Worm (Caenorhabditis elegans): ENCODE results near the gene pept-1.

The pept-1 gene

DNA sequence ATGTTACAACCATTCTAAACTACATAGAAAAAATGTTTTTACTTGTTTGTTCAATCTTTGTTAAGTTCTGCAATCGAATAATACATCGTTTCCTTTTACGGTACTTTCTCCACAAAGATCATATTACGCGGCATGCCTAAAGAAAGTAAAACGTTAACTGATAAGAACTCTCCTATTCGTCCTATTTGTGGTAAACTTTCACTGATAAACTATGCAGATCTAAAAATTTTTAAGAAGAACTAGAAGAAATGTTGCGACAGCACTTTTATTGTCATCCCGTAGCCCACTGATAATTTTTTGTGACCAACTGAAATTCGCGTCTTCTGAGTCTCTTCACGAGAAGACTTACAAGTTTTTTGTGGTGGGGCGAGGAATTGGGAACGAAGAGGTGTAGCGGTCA is 29.5 kb upstream of the pept-1 start:
- TF ChIP-seq med-1 (GFP tag; optimal IDR thresholded peaks at IDR 0.05; ENCODE audit: insufficient read depth), result no peak
- TF ChIP-seq ztf-23 (GFP tag; IDR thresholded peaks at IDR 0.05), result no peak
- no peak for TF ChIP-seq ref-1 (GFP tag; conservative IDR thresholded peaks at IDR 0.05)
- no peak for TF ChIP-seq ztf-29 (GFP tag; IDR thresholded peaks at IDR 0.05)

DNA sequence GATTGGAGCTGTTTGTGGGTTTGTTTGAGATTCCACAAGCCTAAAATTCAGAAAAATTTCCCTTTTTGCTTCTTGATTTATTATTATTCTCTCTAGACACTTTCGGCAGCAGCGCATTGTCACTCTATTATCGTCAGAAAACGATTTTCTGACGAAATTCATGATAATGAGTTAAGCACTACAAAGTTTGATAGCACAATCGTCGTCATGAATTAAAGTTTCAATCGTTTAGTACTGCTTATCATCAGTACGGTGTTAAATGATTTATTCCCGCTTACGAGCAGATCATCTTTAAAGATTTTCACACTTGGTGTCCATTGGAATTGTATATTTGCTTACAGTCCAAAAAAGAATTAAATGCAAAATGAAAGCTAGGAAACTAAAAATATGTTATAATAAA is 27.1 kb upstream of the pept-1 start:
- no peak for TF ChIP-seq med-1 (GFP tag; optimal IDR thresholded peaks at IDR 0.05; ENCODE audit: insufficient read depth)
- TF ChIP-seq ref-1 (GFP tag; conservative IDR thresholded peaks at IDR 0.05), result no peak
- no peak for TF ChIP-seq tab-1 (GFP tag; IDR thresholded peaks at IDR 0.05)
- TF ChIP-seq T22C8.4 (GFP tag; IDR thresholded peaks at IDR 0.05), result no peak
- TF ChIP-seq ztf-23 (GFP tag; IDR thresholded peaks at IDR 0.05), result no peak
- no peak for TF ChIP-seq klf-2 (GFP tag; conservative IDR thresholded peaks at IDR 0.05)
- no peak for TF ChIP-seq flt-1 (GFP tag; IDR thresholded peaks at IDR 0.05)
- no peak for TF ChIP-seq cog-1 (tag; optimal IDR thresholded peaks at IDR 0.05)
- no peak for TF ChIP-seq ztf-29 (GFP tag; IDR thresholded peaks at IDR 0.05)

DNA sequence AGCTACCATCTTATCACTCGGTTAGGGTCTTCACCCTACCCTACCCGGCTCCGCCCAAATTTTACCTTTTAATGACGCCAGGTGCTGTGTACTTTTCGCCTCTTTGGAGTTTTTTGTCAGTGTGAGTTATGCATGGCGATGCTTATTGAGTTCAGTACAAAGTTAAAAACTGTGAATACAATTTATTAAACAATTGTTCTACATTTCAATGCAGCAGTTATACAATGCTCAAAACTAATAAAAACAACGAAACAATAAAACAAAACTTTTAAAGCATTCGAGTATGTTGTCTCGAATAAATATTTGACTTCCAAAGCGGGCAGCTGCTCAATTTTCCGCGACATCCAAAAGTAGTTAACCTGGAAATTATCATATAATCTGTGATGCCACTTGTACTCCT is 26.2 kb upstream of the pept-1 start, which contains the start of gene ctsa-2:
TSS of gene ctsa-2 (minus strand) at position 101 of the 400 bp plus-strand sequence.
- TF ChIP-seq ztf-23 (GFP tag; IDR thresholded peaks at IDR 0.05) (no peak), cog-1 (tag; optimal IDR thresholded peaks at IDR 0.05) (no peak), flt-1 (GFP tag; IDR thresholded peaks at IDR 0.05) (no peak), T22C8.4 (GFP tag; IDR thresholded peaks at IDR 0.05) (no peak), ref-1 (GFP tag; conservative IDR thresholded peaks at IDR 0.05) (no peak), ztf-29 (GFP tag; IDR thresholded peaks at IDR 0.05) (no peak), klf-2 (GFP tag; conservative IDR thresholded peaks at IDR 0.05) (no peak), med-1 (GFP tag; optimal IDR thresholded peaks at IDR 0.05; ENCODE audit: insufficient read depth) (no peak), tab-1 (GFP tag; IDR thresholded peaks at IDR 0.05) (no peak)

DNA sequence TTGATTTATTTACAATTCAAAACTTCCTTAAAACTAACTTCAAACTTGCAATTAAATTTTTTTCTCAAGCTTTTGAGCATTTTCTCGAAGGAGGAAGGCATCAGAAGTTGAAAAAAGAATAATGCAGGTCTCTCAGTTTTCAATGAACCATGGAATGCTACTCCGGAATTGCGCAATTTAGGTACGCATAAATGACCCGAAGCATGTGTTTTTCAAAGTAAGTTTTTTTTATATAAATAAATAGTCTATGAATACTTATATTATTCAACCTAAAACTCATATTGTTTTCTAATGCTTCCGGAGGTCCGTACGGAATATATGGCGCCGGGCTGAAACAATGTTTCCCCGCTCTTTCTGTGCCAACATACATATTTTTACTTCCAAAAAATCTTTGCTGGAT is 23.0 kb upstream of the pept-1 start, which contains the start of gene K10C2.2:
TSS of gene K10C2.2 (minus strand) at position 101 of the 400 bp plus-strand sequence.
- TF ChIP-seq ztf-23 (GFP tag; IDR thresholded peaks at IDR 0.05) (no peak), T22C8.4 (GFP tag; IDR thresholded peaks at IDR 0.05) (no peak), klf-2 (GFP tag; conservative IDR thresholded peaks at IDR 0.05) (no peak), flt-1 (GFP tag; IDR thresholded peaks at IDR 0.05) (no peak), med-1 (GFP tag; optimal IDR thresholded peaks at IDR 0.05; ENCODE audit: insufficient read depth) (no peak), tab-1 (GFP tag; IDR thresholded peaks at IDR 0.05) (no peak), ztf-29 (GFP tag; IDR thresholded peaks at IDR 0.05) (no peak), ref-1 (GFP tag; conservative IDR thresholded peaks at IDR 0.05) (no peak), cog-1 (tag; optimal IDR thresholded peaks at IDR 0.05) (no peak)

DNA sequence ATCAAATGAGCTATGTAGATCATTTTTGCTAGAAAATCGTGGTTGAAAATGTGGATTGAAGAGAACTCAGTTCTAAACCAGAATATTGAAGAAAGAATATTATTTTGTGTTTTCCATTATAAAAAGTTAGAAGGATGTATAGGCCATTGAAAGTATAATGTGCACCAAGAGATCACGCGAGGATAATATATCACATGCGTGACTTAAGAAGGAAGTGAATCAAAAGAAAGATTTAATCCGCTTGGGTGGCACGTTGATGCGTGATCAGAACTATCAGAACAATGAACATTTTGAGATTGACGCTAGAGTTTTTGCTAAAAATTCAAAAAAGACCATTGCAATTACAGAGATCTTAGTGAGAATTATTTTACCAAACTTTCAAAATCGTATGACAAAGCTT is 20.9 kb upstream of the pept-1 start:
- TF ChIP-seq ztf-29 (GFP tag; IDR thresholded peaks at IDR 0.05) (no peak), T22C8.4 (GFP tag; IDR thresholded peaks at IDR 0.05) (no peak), ref-1 (GFP tag; conservative IDR thresholded peaks at IDR 0.05) (no peak), med-1 (GFP tag; optimal IDR thresholded peaks at IDR 0.05; ENCODE audit: insufficient read depth) (no peak), klf-2 (GFP tag; conservative IDR thresholded peaks at IDR 0.05) (no peak), cog-1 (tag; optimal IDR thresholded peaks at IDR 0.05) (no peak), flt-1 (GFP tag; IDR thresholded peaks at IDR 0.05) (no peak), tab-1 (GFP tag; IDR thresholded peaks at IDR 0.05) (no peak), ztf-23 (GFP tag; IDR thresholded peaks at IDR 0.05) (no peak)

DNA sequence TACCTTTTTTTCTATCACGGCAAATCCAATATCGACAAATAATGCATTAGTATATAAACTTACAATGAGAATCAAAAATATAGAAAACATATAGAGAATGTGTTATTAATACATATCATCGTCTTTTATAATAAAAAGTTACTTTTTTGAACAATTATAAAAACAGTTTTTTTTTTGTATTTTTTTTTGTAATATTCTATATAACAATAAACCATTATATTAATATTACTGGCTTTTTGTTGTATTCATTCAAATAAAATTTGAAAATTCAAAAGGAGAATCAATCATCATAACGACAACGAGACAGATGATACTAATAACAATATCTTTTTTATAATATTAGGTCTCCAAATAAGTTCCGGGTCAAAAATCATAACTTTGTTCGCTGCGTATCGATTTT is 19.1 kb upstream of the pept-1 start, which contains the start of gene K10C2.8:
TSS of gene K10C2.8 (minus strand) at position 101 of the 400 bp plus-strand sequence.
- TF ChIP-seq tab-1 (GFP tag; IDR thresholded peaks at IDR 0.05) (no peak), med-1 (GFP tag; optimal IDR thresholded peaks at IDR 0.05; ENCODE audit: insufficient read depth) (no peak), klf-2 (GFP tag; conservative IDR thresholded peaks at IDR 0.05) (no peak), T22C8.4 (GFP tag; IDR thresholded peaks at IDR 0.05) (no peak), cog-1 (tag; optimal IDR thresholded peaks at IDR 0.05) (no peak), ref-1 (GFP tag; conservative IDR thresholded peaks at IDR 0.05) (no peak), ztf-29 (GFP tag; IDR thresholded peaks at IDR 0.05) (no peak), ztf-23 (GFP tag; IDR thresholded peaks at IDR 0.05) (no peak), flt-1 (GFP tag; IDR thresholded peaks at IDR 0.05) (no peak)

DNA sequence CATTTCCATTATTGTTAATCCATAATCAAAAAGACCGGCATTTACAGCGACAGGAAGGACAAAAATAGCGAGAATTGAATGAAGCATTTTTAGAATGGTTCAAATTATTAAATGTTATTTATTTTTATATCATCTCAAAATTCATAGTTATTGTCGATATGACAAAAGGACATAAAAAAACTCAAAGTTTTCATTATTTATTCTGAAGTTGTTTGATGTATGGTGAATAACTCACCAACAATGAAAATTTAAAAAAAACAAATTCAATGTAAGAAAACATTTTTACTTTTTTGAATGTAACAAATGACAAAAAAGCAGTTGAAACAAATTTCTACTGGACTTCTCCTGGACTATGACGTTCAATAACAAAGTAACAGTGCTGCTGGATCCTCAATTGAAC is 16.2 kb upstream of the pept-1 start, which contains the start of gene K10C2.14:
TSS of gene K10C2.14 (minus strand) at position 101 of the 400 bp plus-strand sequence.
- TF ChIP-seq ztf-23 (GFP tag; IDR thresholded peaks at IDR 0.05) (no peak), ref-1 (GFP tag; conservative IDR thresholded peaks at IDR 0.05) (no peak), med-1 (GFP tag; optimal IDR thresholded peaks at IDR 0.05; ENCODE audit: insufficient read depth) (no peak), T22C8.4 (GFP tag; IDR thresholded peaks at IDR 0.05) (no peak), ztf-29 (GFP tag; IDR thresholded peaks at IDR 0.05) (no peak), klf-2 (GFP tag; conservative IDR thresholded peaks at IDR 0.05) (no peak)

DNA sequence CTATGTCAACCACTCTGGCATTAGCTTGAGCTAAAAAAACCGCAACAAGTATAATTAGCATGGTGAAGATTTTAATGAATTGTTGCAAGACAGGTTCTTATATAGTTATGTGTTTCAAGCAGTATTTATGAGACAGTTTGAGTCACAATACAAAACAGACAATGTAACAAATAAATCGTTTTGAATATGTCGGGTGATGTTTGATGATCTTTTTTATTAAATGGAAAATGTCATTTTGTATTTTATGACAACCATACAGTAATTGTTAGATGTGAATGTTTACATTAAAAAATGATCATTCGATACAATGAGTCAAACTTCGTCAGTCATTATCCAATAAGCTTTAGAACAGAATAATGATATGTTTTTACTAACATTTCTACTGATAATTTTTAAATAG is 13.3 kb upstream of the pept-1 start, which contains the start of gene K10C2.7:
TSS of gene K10C2.7 (minus strand) at position 101 of the 400 bp plus-strand sequence.
- TF ChIP-seq ref-1 (GFP tag; conservative IDR thresholded peaks at IDR 0.05), result no peak
- TF ChIP-seq cog-1 (tag; optimal IDR thresholded peaks at IDR 0.05), result no peak
- TF ChIP-seq T22C8.4 (GFP tag; IDR thresholded peaks at IDR 0.05), result no peak
- no peak for TF ChIP-seq flt-1 (GFP tag; IDR thresholded peaks at IDR 0.05)
- TF ChIP-seq tab-1 (GFP tag; IDR thresholded peaks at IDR 0.05), result no peak
- TF ChIP-seq ztf-23 (GFP tag; IDR thresholded peaks at IDR 0.05), result no peak
- TF ChIP-seq ztf-29 (GFP tag; IDR thresholded peaks at IDR 0.05), result no peak
- TF ChIP-seq klf-2 (GFP tag; conservative IDR thresholded peaks at IDR 0.05), result no peak
- no peak for TF ChIP-seq med-1 (GFP tag; optimal IDR thresholded peaks at IDR 0.05; ENCODE audit: insufficient read depth)

DNA sequence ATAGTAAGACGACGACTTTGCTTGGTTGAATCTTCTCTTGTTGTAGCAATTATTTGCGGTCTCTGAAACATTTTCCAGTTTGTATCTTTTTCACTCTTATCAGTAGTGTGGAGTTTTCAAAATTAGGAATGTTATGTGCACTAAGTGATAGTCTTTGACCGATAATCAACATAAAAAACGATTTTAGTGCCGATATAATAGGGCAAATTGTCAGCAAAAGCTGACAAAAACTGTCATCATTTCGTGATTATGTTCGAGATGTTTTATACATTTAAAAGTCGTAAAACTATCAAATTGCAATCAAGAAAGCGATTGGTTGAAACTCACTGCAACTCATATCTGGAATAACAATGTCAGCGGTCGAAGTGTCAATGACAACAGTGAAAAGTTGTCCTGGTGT is 11.4 kb upstream of the pept-1 start:
- no peak for TF ChIP-seq med-1 (GFP tag; optimal IDR thresholded peaks at IDR 0.05; ENCODE audit: insufficient read depth)
- no peak for TF ChIP-seq T22C8.4 (GFP tag; IDR thresholded peaks at IDR 0.05)
- no peak for TF ChIP-seq klf-2 (GFP tag; conservative IDR thresholded peaks at IDR 0.05)
- no peak for TF ChIP-seq ref-1 (GFP tag; conservative IDR thresholded peaks at IDR 0.05)
- TF ChIP-seq ztf-29 (GFP tag; IDR thresholded peaks at IDR 0.05), result no peak
- TF ChIP-seq flt-1 (GFP tag; IDR thresholded peaks at IDR 0.05), result no peak
- TF ChIP-seq ztf-23 (GFP tag; IDR thresholded peaks at IDR 0.05), result no peak
- no peak for TF ChIP-seq tab-1 (GFP tag; IDR thresholded peaks at IDR 0.05)
- no peak for TF ChIP-seq cog-1 (tag; optimal IDR thresholded peaks at IDR 0.05)

DNA sequence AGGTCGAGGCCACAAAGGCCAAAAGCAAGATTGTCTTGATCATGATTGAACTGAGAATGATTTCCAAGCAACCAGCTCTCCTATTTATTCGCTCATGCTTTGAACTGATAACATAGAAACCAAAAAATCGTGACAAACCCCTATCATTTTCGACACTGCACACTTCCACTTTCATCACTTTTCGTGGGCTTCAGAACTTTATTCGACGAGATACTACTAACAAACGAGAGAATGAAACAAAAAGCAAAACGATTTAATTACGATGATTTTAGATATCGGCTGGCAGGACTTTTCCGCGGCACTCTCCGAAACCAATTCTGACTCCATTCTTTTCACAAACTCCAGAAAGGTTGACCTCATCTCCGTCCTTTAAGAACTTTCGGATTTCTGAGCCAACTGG is 10.1 kb upstream of the pept-1 start, which contains the start of gene asp-14:
TSS of gene asp-14 (minus strand) at position 101 of the 400 bp plus-strand sequence.
- TF ChIP-seq ztf-29 (GFP tag; IDR thresholded peaks at IDR 0.05) (no peak), med-1 (GFP tag; optimal IDR thresholded peaks at IDR 0.05; ENCODE audit: insufficient read depth) (no peak), cog-1 (tag; optimal IDR thresholded peaks at IDR 0.05) (no peak), flt-1 (GFP tag; IDR thresholded peaks at IDR 0.05) (no peak)

All from whole organism, midembryonic.